Fruit fly (Drosophila melanogaster) whole organism, prepupa: ENCODE data around the gene CG33490.

Experiments used
- Blimp-1 ChIP-seq: fragments of 200-800 bp; sonication (Bioruptor generic); optimal IDR thresholded peaks from 3 replicates; lab custom pipeline; 2017; ENCODE audit warnings: missing biosample characterization, missing genetic modification characterization, mild to moderate bottlenecking, moderate library complexity, missing genetic modification reagents
- CG10669 ChIP-seq: fragments of 200-800 bp; sonication (Bioruptor generic); optimal IDR thresholded peaks from 3 replicates; lab custom pipeline; 2018; ENCODE audit warnings: missing biosample characterization, mild to moderate bottlenecking, missing genetic modification characterization, moderate library complexity
- CG11762 ChIP-seq: fragments of 200-800 bp; sonication (Bioruptor generic); optimal IDR thresholded peaks from 3 replicates; lab custom pipeline; 2016; ENCODE audit warnings: missing biosample characterization, missing genetic modification characterization; ENCODE audit not compliant: insufficient read depth
- CG11902 ChIP-seq: fragments of 200-800 bp; sonication (Bioruptor generic); optimal IDR thresholded peaks from 3 replicates; lab custom pipeline; 2016; ENCODE audit warnings: missing biosample characterization, missing genetic modification characterization
- CG16779 ChIP-seq: fragments of 200-800 bp; sonication (Bioruptor generic); optimal IDR thresholded peaks from 3 replicates; lab custom pipeline; 2017; ENCODE audit warnings: missing biosample characterization, mild to moderate bottlenecking, missing genetic modification characterization
- CG3032 ChIP-seq: fragments of 200-800 bp; optimal IDR thresholded peaks from 2 replicates; lab custom pipeline; 2019; ENCODE audit warnings: missing biosample characterization, mild to moderate bottlenecking, missing genetic modification characterization, moderate library complexity
- CG32006 ChIP-seq: fragments of 200-800 bp; sonication (Bioruptor generic); optimal IDR thresholded peaks from 3 replicates; lab custom pipeline; 2017; ENCODE audit warnings: missing biosample characterization, mild to moderate bottlenecking, missing genetic modification characterization
- CG34406 ChIP-seq: fragments of 200-800 bp; sonication (Bioruptor generic); optimal IDR thresholded peaks from 3 replicates; lab custom pipeline; 2016; ENCODE audit warnings: missing biosample characterization, missing genetic modification characterization
- CG4318 ChIP-seq: fragments of 200-800 bp; sonication (Bioruptor generic); optimal IDR thresholded peaks from 3 replicates; lab custom pipeline; 2017; ENCODE audit warnings: missing biosample characterization, mild to moderate bottlenecking, missing genetic modification characterization
- CG6792 ChIP-seq: fragments of 200-800 bp; sonication (Bioruptor generic); optimal IDR thresholded peaks from 3 replicates; lab custom pipeline; 2016; ENCODE audit warnings: missing biosample characterization, missing genetic modification characterization
- CG6808 ChIP-seq: fragments of 200-800 bp; sonication (Bioruptor generic); optimal IDR thresholded peaks from 3 replicates; lab custom pipeline; 2017; ENCODE audit warnings: missing biosample characterization, missing genetic modification characterization, mild to moderate bottlenecking, moderate library complexity, missing genetic modification reagents
- CG6854 ChIP-seq: fragments of 200-800 bp; sonication (Bioruptor generic); optimal IDR thresholded peaks from 2 replicates; lab custom pipeline; 2017; ENCODE audit warnings: missing biosample characterization, mild to moderate bottlenecking, missing genetic modification characterization
- CG8119 ChIP-seq: fragments of 200-800 bp; sonication (Bioruptor generic); IDR thresholded peaks from 3 replicates; pipeline ENCODE4 v1.3.6; 2022; ENCODE audit warnings: missing biosample characterization, missing genetic modification characterization
- CG8632 ChIP-seq: fragments of 200-800 bp; sonication (Bioruptor generic); optimal IDR thresholded peaks from 3 replicates; lab custom pipeline; 2016; ENCODE audit warnings: missing biosample characterization, missing genetic modification characterization
- CG9139 ChIP-seq: fragments of 200-800 bp; sonication (Bioruptor generic); optimal IDR thresholded peaks from 3 replicates; lab custom pipeline; 2017; ENCODE audit warnings: missing biosample characterization, mild to moderate bottlenecking, missing genetic modification characterization
- Eip78C ChIP-seq: fragments of 200-800 bp; sonication (Bioruptor generic); peaks from one replicate; lab custom pipeline; 2016; ENCODE audit warnings: missing biosample characterization, missing genetic modification characterization
- Eip93F ChIP-seq: fragments of 200-800 bp; sonication (Bioruptor generic); optimal IDR thresholded peaks from 2 replicates; lab custom pipeline; 2016; ENCODE audit warnings: missing biosample characterization, mild to moderate bottlenecking, missing genetic modification characterization
- Ets21C ChIP-seq: fragments of 200-800 bp; sonication (Bioruptor generic); optimal IDR thresholded peaks from 3 replicates; lab custom pipeline; 2016; ENCODE audit warnings: missing biosample characterization, missing genetic modification characterization
- Ets96B ChIP-seq: fragments of 200-800 bp; optimal IDR thresholded peaks from 2 replicates; lab custom pipeline; 2019; ENCODE audit warnings: missing biosample characterization, mild to moderate bottlenecking, missing genetic modification characterization, moderate library complexity
- Hr4 ChIP-seq: fragments of 200-800 bp; sonication (Bioruptor generic); optimal IDR thresholded peaks from 3 replicates; lab custom pipeline; 2016; ENCODE audit warnings: missing biosample characterization, missing genetic modification characterization
- Met ChIP-seq: fragments of 200-800 bp; sonication (Bioruptor generic); optimal IDR thresholded peaks from 3 replicates; lab custom pipeline; 2016; ENCODE audit warnings: missing biosample characterization, missing genetic modification characterization
- OdsH ChIP-seq: fragments of 200-800 bp; sonication (Bioruptor generic); optimal IDR thresholded peaks from 3 replicates; lab custom pipeline; 2016; ENCODE audit warnings: missing biosample characterization, missing genetic modification characterization
- Smox ChIP-seq: fragments of 200-800 bp; sonication (Bioruptor generic); optimal IDR thresholded peaks from 3 replicates; lab custom pipeline; 2016; ENCODE audit warnings: missing biosample characterization, missing genetic modification characterization
- Sox15 ChIP-seq: fragments of 200-800 bp; sonication (Bioruptor generic); optimal IDR thresholded peaks from 3 replicates; lab custom pipeline; 2016; ENCODE audit warnings: missing biosample characterization, missing genetic modification characterization
- achi ChIP-seq: fragments of 200-800 bp; sonication (Bioruptor generic); optimal IDR thresholded peaks from 3 replicates; lab custom pipeline; 2016; ENCODE audit warnings: missing biosample characterization, missing genetic modification characterization
- acj6 ChIP-seq: fragments of 200-800 bp; sonication (Bioruptor generic); optimal IDR thresholded peaks from 3 replicates; lab custom pipeline; 2016; ENCODE audit warnings: missing biosample characterization, missing genetic modification characterization
- cyc ChIP-seq: fragments of 200-800 bp; sonication (Bioruptor generic); optimal IDR thresholded peaks from 3 replicates; lab custom pipeline; 2016; ENCODE audit warnings: missing biosample characterization, missing genetic modification characterization
- dac ChIP-seq: fragments of 200-800 bp; sonication (Bioruptor generic); optimal IDR thresholded peaks from 2 replicates; lab custom pipeline; 2017; ENCODE audit warnings: missing biosample characterization, mild to moderate bottlenecking, missing genetic modification characterization
- dsx ChIP-seq: fragments of 200-800 bp; optimal IDR thresholded peaks from 3 replicates; lab custom pipeline; 2019; ENCODE audit warnings: missing biosample characterization, mild to moderate bottlenecking, missing genetic modification characterization, moderate library complexity; ENCODE audit not compliant: poor library complexity, severe bottlenecking
- eg ChIP-seq: fragments of 200-800 bp; sonication (Bioruptor generic); IDR thresholded peaks from 3 replicates; pipeline ENCODE4 v1.3.6; 2022; ENCODE audit warnings: missing biosample characterization, missing genetic modification characterization
- esn ChIP-seq: fragments of 200-800 bp; sonication (Bioruptor generic); optimal IDR thresholded peaks from 2 replicates; lab custom pipeline; 2016; ENCODE audit warnings: missing biosample characterization, mild to moderate bottlenecking, missing genetic modification characterization, moderate library complexity
- lz ChIP-seq: fragments of 200-800 bp; sonication (Bioruptor generic); optimal IDR thresholded peaks from 3 replicates; lab custom pipeline; 2016; ENCODE audit warnings: missing biosample characterization, missing genetic modification characterization
- net ChIP-seq: fragments of 200-800 bp; sonication (Bioruptor generic); optimal IDR thresholded peaks from 3 replicates; lab custom pipeline; 2016; ENCODE audit warnings: missing biosample characterization, missing genetic modification characterization
- pdm3 ChIP-seq: fragments of 200-800 bp; sonication (Bioruptor generic); optimal IDR thresholded peaks from 3 replicates; lab custom pipeline; 2016; ENCODE audit warnings: missing biosample characterization, missing genetic modification characterization
- salr ChIP-seq, 2 experiments: fragments of 200-800 bp; sonication (Bioruptor generic); optimal IDR thresholded peaks; 3 replicates each; lab custom pipeline; 2016 to 2018; ENCODE audit warnings: missing biosample characterization in 2 of 2, missing genetic modification characterization in 2 of 2, mild to moderate bottlenecking in 1 of 2
- spab ChIP-seq: fragments of 200-800 bp; sonication (Bioruptor generic); optimal IDR thresholded peaks from 2 replicates; lab custom pipeline; 2017; ENCODE audit warnings: missing biosample characterization, mild to moderate bottlenecking, missing genetic modification characterization, missing genetic modification reagents
- ss ChIP-seq, 2 experiments: fragments of 200-800 bp; sonication (Bioruptor generic); optimal IDR thresholded peaks; 2 replicates in 1 of 2; 3 replicates in 1 of 2; lab custom pipeline; 2017 to 2018; ENCODE audit warnings: mild to moderate bottlenecking in 2 of 2, missing biosample characterization in 2 of 2, missing genetic modification characterization in 2 of 2, moderate library complexity in 1 of 2
- svp ChIP-seq: fragments of 200-800 bp; sonication (Bioruptor generic); peaks from one replicate; lab custom pipeline; 2016; ENCODE audit warnings: missing biosample characterization, missing genetic modification characterization
- topi ChIP-seq: fragments of 200-800 bp; sonication (Bioruptor generic); optimal IDR thresholded peaks from 3 replicates; lab custom pipeline; 2016; ENCODE audit warnings: missing biosample characterization, missing genetic modification characterization
- vri ChIP-seq: fragments of 200-800 bp; sonication (Bioruptor generic); optimal IDR thresholded peaks from 3 replicates; lab custom pipeline; 2016; ENCODE audit warnings: missing biosample characterization, mild to moderate bottlenecking, missing genetic modification characterization

CG33490 gene

DNA sequence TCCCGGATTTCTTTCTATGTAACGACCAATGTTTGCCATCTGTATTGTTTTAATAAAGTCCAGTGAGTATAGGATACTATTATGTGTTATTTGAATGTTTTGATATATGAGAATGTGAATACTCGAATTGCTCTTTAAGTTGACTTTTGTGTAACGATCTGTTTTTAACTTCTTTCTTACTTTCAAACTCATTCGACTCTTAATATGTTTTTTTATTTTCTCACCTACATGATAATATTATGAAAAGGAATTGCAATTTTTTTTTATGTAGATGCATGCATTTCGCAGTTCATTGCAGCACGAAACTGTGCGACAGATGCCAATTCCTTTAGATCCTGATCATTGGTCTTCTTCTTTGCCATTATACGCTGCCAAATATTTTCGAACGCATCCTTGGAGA, at the start of gene CG33490:
Gene CG33490, minus strand, starts transcription at position 101 of the 400 bp plus-strand sequence.
- TF ChIP-seq Met (GFP tag; lab: Kevin White, UChicago), result no peak
- no peak for TF ChIP-seq salr (GFP tag; optimal IDR thresholded peaks at IDR 0.05; lab: Kevin White, UChicago)
- TF ChIP-seq Ets96B, result no peak
- no peak for TF ChIP-seq svp (GFP tag; lab: Kevin White, UChicago)
- TF ChIP-seq CG16779, result no peak
- no peak for TF ChIP-seq CG4318
- no peak for TF ChIP-seq OdsH (GFP tag; lab: Kevin White, UChicago)
- TF ChIP-seq dac (GFP tag; lab: Kevin White, UChicago), result no peak
- TF ChIP-seq CG3032, result no peak
- TF ChIP-seq achi, result no peak
- TF ChIP-seq esn (GFP tag; lab: Kevin White, UChicago), result no peak
- no peak for TF ChIP-seq Ets21C (GFP tag; lab: Kevin White, UChicago)
- TF ChIP-seq ss (GFP tag; optimal IDR thresholded peaks at IDR 0.05; lab: Kevin White, UChicago), result no peak
- TF ChIP-seq CG34406 (GFP tag; lab: Kevin White, UChicago), result no peak
- no peak for TF ChIP-seq CG11762 (GFP tag; lab: Kevin White, UChicago)

DNA sequence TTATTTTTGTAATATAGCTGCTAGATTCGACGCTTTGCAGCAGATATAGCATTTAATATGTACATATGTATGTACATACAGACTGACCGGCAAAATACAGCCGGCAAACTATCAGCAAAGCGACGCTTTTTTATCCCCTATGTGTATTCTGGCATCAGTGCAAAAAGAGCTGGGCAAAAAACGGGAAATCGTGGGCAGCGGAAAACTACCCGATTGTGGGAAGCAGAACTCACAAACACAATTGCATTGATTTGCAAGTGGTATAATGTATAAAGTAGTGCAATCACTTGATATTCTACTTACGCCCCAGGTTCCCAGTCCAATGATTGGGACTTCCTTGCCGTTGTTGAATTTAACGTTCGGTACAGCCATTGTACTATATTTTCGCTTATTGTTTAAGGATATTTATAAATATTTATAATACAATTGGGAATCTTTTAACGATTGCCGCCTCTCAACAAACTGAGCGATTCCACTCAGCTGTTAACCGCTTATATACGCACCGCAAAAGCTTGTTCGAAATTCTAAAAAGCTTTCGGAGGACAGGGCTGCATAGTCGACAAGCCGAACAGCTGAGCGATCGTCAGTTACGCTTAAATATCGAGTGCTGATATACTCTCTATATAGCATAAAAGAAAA, 48.9 kb upstream of the CG33490 start:
- TF ChIP-seq CG8632, result no peak
- peak; percentile 3 for TF ChIP-seq vri (GFP tag; lab: Kevin White, UChicago)
- peak; percentile 17 for TF ChIP-seq CG6808 (GFP tag; lab: Kevin White, UChicago)
- TF ChIP-seq svp (GFP tag; lab: Kevin White, UChicago), result peak; percentile 50
- no peak for TF ChIP-seq achi
- TF ChIP-seq esn (GFP tag; lab: Kevin White, UChicago), result peak; percentile 25
- TF ChIP-seq Sox15 (GFP tag; lab: Kevin White, UChicago), result no peak
- TF ChIP-seq CG10669, result peak; percentile 5
- peak; percentile 35 for TF ChIP-seq dsx
- TF ChIP-seq net (GFP tag; lab: Kevin White, UChicago), result peak; percentile 7
- TF ChIP-seq topi (GFP tag; lab: Kevin White, UChicago), result peak; percentile 12
- TF ChIP-seq Eip93F, result peak; percentile 64
- peak; percentile 4 for TF ChIP-seq CG16779
- no peak for TF ChIP-seq acj6
- TF ChIP-seq ss (GFP tag; optimal IDR thresholded peaks at IDR 0.05; lab: Kevin White, UChicago), result peak; percentile 42 to 53
- TF ChIP-seq CG9139 (GFP tag; lab: Kevin White, UChicago), result peak; percentile 18
- peak; percentile 48 for TF ChIP-seq CG6854
- peak; percentile 66 for TF ChIP-seq Eip78C (GFP tag; lab: Kevin White, UChicago)

DNA sequence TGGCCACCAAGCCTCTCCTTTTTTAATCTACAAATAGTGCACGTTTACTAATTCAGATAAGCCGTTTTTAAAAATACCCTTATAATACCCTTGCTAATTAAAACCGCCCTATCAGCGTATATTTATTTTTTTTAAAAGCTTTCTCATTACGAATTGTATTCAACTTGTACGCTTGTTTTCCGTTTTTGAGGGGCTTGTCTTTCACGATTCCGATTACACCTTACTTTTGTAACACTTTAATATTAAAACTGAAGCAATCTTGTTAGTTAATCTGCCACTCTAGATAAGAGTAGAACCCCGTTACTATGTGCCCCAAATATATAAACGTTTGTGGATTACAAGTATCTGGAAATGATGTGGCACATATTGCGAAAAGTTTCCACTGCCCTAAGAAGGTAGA, 48.3 kb upstream of the CG33490 start:
- no peak for TF ChIP-seq Met (GFP tag; lab: Kevin White, UChicago)
- TF ChIP-seq CG4318, result no peak
- no peak for TF ChIP-seq Hr4 (GFP tag; lab: Kevin White, UChicago)
- no peak for TF ChIP-seq cyc (GFP tag; lab: Kevin White, UChicago)
- TF ChIP-seq Smox (GFP tag; lab: Kevin White, UChicago), result no peak
- TF ChIP-seq pdm3, result no peak
- TF ChIP-seq Blimp-1 (GFP tag; lab: Kevin White, UChicago), result no peak
- no peak for TF ChIP-seq lz (GFP tag; lab: Kevin White, UChicago)
- TF ChIP-seq esn (GFP tag; lab: Kevin White, UChicago), result no peak
- TF ChIP-seq CG11762 (GFP tag; lab: Kevin White, UChicago), result no peak
- no peak for TF ChIP-seq dac (GFP tag; lab: Kevin White, UChicago)
- no peak for TF ChIP-seq spab (GFP tag; lab: Kevin White, UChicago)

DNA sequence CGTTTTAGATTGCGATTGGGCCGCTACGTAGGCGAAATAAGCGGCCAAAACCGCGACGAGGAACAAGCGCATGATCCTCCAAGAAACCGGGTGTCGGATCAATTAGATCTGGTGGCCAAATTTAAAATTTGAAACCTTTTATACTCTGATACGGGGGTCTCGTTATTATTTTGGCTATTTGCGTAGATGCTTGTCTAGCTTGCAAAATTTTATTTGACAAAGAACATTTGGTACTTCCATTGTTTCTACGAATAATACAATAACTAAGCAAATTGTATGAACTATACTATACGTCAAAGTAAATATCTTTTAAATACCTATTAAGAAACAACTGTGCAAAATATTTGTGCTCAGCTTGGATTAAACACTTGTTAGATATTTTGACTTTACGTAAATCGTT, 45.5 kb upstream of the CG33490 start, which contains the start of gene Muc68Ca:
Gene Muc68Ca, minus strand, starts transcription at position 101 of the 400 bp plus-strand sequence.
- no peak for TF ChIP-seq OdsH (GFP tag; lab: Kevin White, UChicago)
- no peak for TF ChIP-seq vri (GFP tag; lab: Kevin White, UChicago)
- no peak for TF ChIP-seq CG6808 (GFP tag; lab: Kevin White, UChicago)
- TF ChIP-seq pdm3, result no peak
- no peak for TF ChIP-seq Sox15 (GFP tag; lab: Kevin White, UChicago)
- no peak for TF ChIP-seq esn (GFP tag; lab: Kevin White, UChicago)
- TF ChIP-seq CG11762 (GFP tag; lab: Kevin White, UChicago), result no peak
- no peak for TF ChIP-seq CG32006 (GFP tag; lab: Kevin White, UChicago)
- no peak for TF ChIP-seq CG11902 (GFP tag; lab: Kevin White, UChicago)
- TF ChIP-seq Smox (GFP tag; lab: Kevin White, UChicago), result no peak
- no peak for TF ChIP-seq CG8119 (GFP tag; lab: Robert Waterston, UW)
- TF ChIP-seq CG6792 (GFP tag; lab: Kevin White, UChicago), result no peak
- TF ChIP-seq CG34406 (GFP tag; lab: Kevin White, UChicago), result no peak
- TF ChIP-seq eg (GFP tag; lab: Robert Waterston, UW), result no peak
